Fruit fly (Drosophila melanogaster): Measurements from ENCODE around the gene RpL26.

RpL26 gene

DNA sequence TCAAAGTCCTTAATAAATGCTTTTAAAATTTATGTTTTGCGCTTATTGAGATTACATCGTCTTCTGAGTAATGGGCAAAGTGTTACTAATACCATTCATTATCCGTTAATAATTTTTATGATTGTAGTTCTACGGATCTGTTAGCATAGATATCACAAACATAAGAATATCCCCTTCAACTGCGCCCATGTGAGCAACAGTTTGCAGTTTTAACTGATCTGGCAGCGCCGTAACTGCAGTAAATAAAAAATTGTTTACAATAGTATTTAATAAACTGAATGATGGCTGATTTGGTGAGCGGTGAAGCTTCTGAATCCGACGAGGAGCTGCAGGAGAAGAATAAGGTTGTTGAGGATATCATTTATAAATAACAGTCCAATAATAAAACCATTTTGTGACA, 28.6 kb upstream of the RpL26 start, which contains the start of gene Blos3 (continued):
- TF ChIP-seq CG9215 (GFP tag; IDR thresholded peaks at IDR 0.05) (no peak; the same call in 1 of the 2 replicates), Atf6 (GFP tag; IDR thresholded peaks at IDR 0.05) (peak; percentile 41), da (GFP tag; optimal IDR thresholded peaks at IDR 0.05) (no peak), CG4854 (GFP tag; optimal IDR thresholded peaks at IDR 0.05) (peak; percentile 52), sens-2 (GFP tag; IDR thresholded peaks at IDR 0.05) (no peak), CG4730 (GFP tag; IDR thresholded peaks at IDR 0.05) (no peak), Hr39 (optimal IDR thresholded peaks at IDR 0.05) (no peak), Opbp (GFP tag; IDR thresholded peaks at IDR 0.05; ENCODE audit: partially characterized antibody) (no peak), CG16863 (GFP tag; optimal IDR thresholded peaks at IDR 0.05) (peak; percentile 50), CG13624 (GFP tag; optimal IDR thresholded peaks at IDR 0.05) (peak; percentile 62), so (GFP tag; IDR thresholded peaks at IDR 0.05) (no peak), CG2129 (GFP tag; IDR thresholded peaks at IDR 0.05; ENCODE audit: partially characterized antibody) (no peak), Mes4 (GFP tag; optimal IDR thresholded peaks at IDR 0.05) (no peak), en (GFP tag; optimal IDR thresholded peaks at IDR 0.05) (no peak), sisA (GFP tag; IDR thresholded peaks at IDR 0.05) (peak; percentile 14; the same call in 1 of the 2 replicates), CG9727 (GFP tag; optimal IDR thresholded peaks at IDR 0.05) (peak; percentile 32), CG15269 (tag; optimal IDR thresholded peaks at IDR 0.05) (no peak), TFAM (GFP tag; optimal IDR thresholded peaks at IDR 0.05) (no peak), ara (GFP tag; IDR thresholded peaks at IDR 0.05) (no peak), Sox100B (GFP tag; optimal IDR thresholded peaks at IDR 0.05) (no peak), Deaf1 (tag; optimal IDR thresholded peaks at IDR 0.05) (no peak), Optix (GFP tag; IDR thresholded peaks at IDR 0.05) (no peak; the same call in 2 of the 3 replicates), her (GFP tag; optimal IDR thresholded peaks at IDR 0.05) (peak; percentile 39), CG7928 (GFP tag; optimal IDR thresholded peaks at IDR 0.05) (no peak), pum (GFP tag; optimal IDR thresholded peaks at IDR 0.05) (peak; percentile 60), Hsf (GFP tag; optimal IDR thresholded peaks at IDR 0.05) (peak; percentile 50), Lpt (GFP tag; optimal IDR thresholded peaks at IDR 0.05) (no peak), sim (GFP tag; IDR thresholded peaks at IDR 0.05) (no peak), ap (GFP tag; IDR thresholded peaks at IDR 0.05) (0 out of 2 replicates have a peak, but pooled peaks have one; percentile 7), Med (GFP tag) (peak; percentile 93), Nf-YB (GFP tag; optimal IDR thresholded peaks at IDR 0.05) (no peak), CG12744 (GFP tag; optimal IDR thresholded peaks at IDR 0.05) (no peak), eve (GFP tag; optimal IDR thresholded peaks at IDR 0.05) (no peak), Dad (GFP tag; optimal IDR thresholded peaks at IDR 0.05) (peak; percentile 15), Hr3 (GFP tag; optimal IDR thresholded peaks at IDR 0.05) (no peak), CG5245 (GFP tag; optimal IDR thresholded peaks at IDR 0.05) (no peak), ato (GFP tag; IDR thresholded peaks at IDR 0.05; ENCODE audit: partially characterized antibody) (no peak), Atf-2 (GFP tag; optimal IDR thresholded peaks at IDR 0.05) (peak; percentile 51), toy (GFP tag; IDR thresholded peaks at IDR 0.05) (no peak), Awh (GFP tag; IDR thresholded peaks at IDR 0.05) (peak; percentile 38; the same call in 1 of the 2 replicates), CG7357 (GFP tag; IDR thresholded peaks at IDR 0.05) (no peak), CG16815 (GFP tag; optimal IDR thresholded peaks at IDR 0.05) (no peak), run (tag; optimal IDR thresholded peaks at IDR 0.05) (no peak), Nf-YC (tag; optimal IDR thresholded peaks at IDR 0.05) (no peak), Tbp (GFP tag; optimal IDR thresholded peaks at IDR 0.05) (no peak), H2.0 (GFP tag; IDR thresholded peaks at IDR 0.05) (no peak), dmrt11E (tag; optimal IDR thresholded peaks at IDR 0.05) (peak; percentile 5), CG1024 (GFP tag; IDR thresholded peaks at IDR 0.05) (no peak), CTCF (GFP tag; optimal IDR thresholded peaks at IDR 0.05) (peak; percentile 10), CG10209 (GFP tag; optimal IDR thresholded peaks at IDR 0.05) (no peak), zen (tag; optimal IDR thresholded peaks at IDR 0.05) (no peak), tx (GFP tag; optimal IDR thresholded peaks at IDR 0.05) (peak; percentile 16), CG1792 (GFP tag; optimal IDR thresholded peaks at IDR 0.05) (peak; percentile 39), CG18011 (GFP tag; optimal IDR thresholded peaks at IDR 0.05) (no peak)
